Fruit fly (Drosophila melanogaster) whole organism, adult: ENCODE measurements around the gene Prosbeta7.

ENCODE experiments used
- CG11617 ChIP-seq: fragments of 200-800 bp; sonication (Bioruptor generic); optimal IDR thresholded peaks from 2 replicates; lab custom pipeline; 2017; ENCODE audit warnings: mild to moderate bottlenecking, missing biosample characterization, missing genetic modification reagents, missing genetic modification characterization
- CG12768 ChIP-seq: fragments of 200-800 bp; sonication (Bioruptor generic); optimal IDR thresholded peaks from 2 replicates; lab custom pipeline; 2017; ENCODE audit warnings: missing biosample characterization, missing genetic modification characterization, mild to moderate bottlenecking, moderate library complexity, missing genetic modification reagents
- CG14711 ChIP-seq: fragments of 200-800 bp; sonication (Bioruptor generic); optimal IDR thresholded peaks from 2 replicates; lab custom pipeline; 2018; ENCODE audit warnings: missing biosample characterization, mild to moderate bottlenecking, missing genetic modification characterization, moderate library complexity
- CG1620 ChIP-seq: fragments of 200-800 bp; sonication (Bioruptor generic); optimal IDR thresholded peaks from 2 replicates; lab custom pipeline; 2016; ENCODE audit warnings: missing biosample characterization, missing genetic modification characterization
- CG33017 ChIP-seq: fragments of 200-800 bp; sonication (Bioruptor generic); optimal IDR thresholded peaks from 2 replicates; lab custom pipeline; 2018; ENCODE audit warnings: missing biosample characterization, mild to moderate bottlenecking, missing genetic modification characterization, moderate library complexity
- CG5204 ChIP-seq: fragments of 200-800 bp; sonication (Bioruptor generic); optimal IDR thresholded peaks from 2 replicates; lab custom pipeline; 2016; ENCODE audit warnings: missing biosample characterization, missing genetic modification characterization
- CG7045 ChIP-seq: fragments of 200-800 bp; sonication (Bioruptor generic); optimal IDR thresholded peaks from 2 replicates; lab custom pipeline; 2017; ENCODE audit warnings: missing biosample characterization, mild to moderate bottlenecking, missing genetic modification characterization
- CG7101 ChIP-seq: fragments of 200-800 bp; sonication (Bioruptor generic); optimal IDR thresholded peaks from 2 replicates; lab custom pipeline; 2018; ENCODE audit warnings: missing biosample characterization, mild to moderate bottlenecking, missing genetic modification characterization, moderate library complexity
- Clk ChIP-seq: fragments of 200-800 bp; sonication (Bioruptor generic); optimal IDR thresholded peaks from 2 replicates; lab custom pipeline; 2017; ENCODE audit warnings: missing biosample characterization, missing genetic modification characterization
- Crg-1 ChIP-seq: fragments of 200-800 bp; sonication (Bioruptor generic); optimal IDR thresholded peaks from 2 replicates; lab custom pipeline; 2016; ENCODE audit warnings: missing biosample characterization, missing genetic modification characterization
- Hr96 ChIP-seq: fragments of 200-800 bp; sonication (Bioruptor generic); optimal IDR thresholded peaks from 2 replicates; lab custom pipeline; 2016; ENCODE audit warnings: missing biosample characterization, missing genetic modification characterization
- Mnt ChIP-seq: fragments of 200-800 bp; sonication (Bioruptor generic); optimal IDR thresholded peaks from 2 replicates; lab custom pipeline; 2016; ENCODE audit warnings: missing biosample characterization, mild to moderate bottlenecking, missing genetic modification characterization
- bab1 ChIP-seq: fragments of 200-800 bp; sonication (Bioruptor generic); optimal IDR thresholded peaks from 3 replicates; lab custom pipeline; 2019; ENCODE audit warnings: missing biosample characterization, mild to moderate bottlenecking, missing genetic modification characterization, moderate library complexity
- cic ChIP-seq: fragments of 200-800 bp; sonication (Bioruptor generic); optimal IDR thresholded peaks from 2 replicates; lab custom pipeline; 2017; ENCODE audit warnings: missing biosample characterization, mild to moderate bottlenecking, missing genetic modification characterization, moderate library complexity
- cnc ChIP-seq, 2 experiments: fragments of >200 bp; optimal IDR thresholded peaks; 2 replicates each; lab custom pipeline; 2017
- kay ChIP-seq: fragments of 200-800 bp; sonication (Bioruptor generic); peaks from one replicate; lab custom pipeline; 2016; ENCODE audit warnings: missing biosample characterization, missing genetic modification characterization, borderline replicate concordance
- ovo ChIP-seq: fragments of 200-800 bp; sonication (Bioruptor generic); optimal IDR thresholded peaks from 2 replicates; lab custom pipeline; 2016; ENCODE audit warnings: missing biosample characterization, missing genetic modification characterization
- pad ChIP-seq: fragments of 200-800 bp; sonication (Bioruptor generic); optimal IDR thresholded peaks from 3 replicates; lab custom pipeline; 2017; ENCODE audit warnings: missing biosample characterization, missing genetic modification characterization, mild to moderate bottlenecking, moderate library complexity, missing genetic modification reagents
- tj ChIP-seq: fragments of 200-800 bp; sonication (Bioruptor generic); optimal IDR thresholded peaks from 3 replicates; lab custom pipeline; 2017; ENCODE audit warnings: missing biosample characterization, mild to moderate bottlenecking, missing genetic modification characterization, moderate library complexity
- toe ChIP-seq: fragments of 200-800 bp; sonication (Bioruptor generic); optimal IDR thresholded peaks from 2 replicates; lab custom pipeline; 2016; ENCODE audit warnings: missing biosample characterization, missing genetic modification characterization

Prosbeta7 gene

DNA sequence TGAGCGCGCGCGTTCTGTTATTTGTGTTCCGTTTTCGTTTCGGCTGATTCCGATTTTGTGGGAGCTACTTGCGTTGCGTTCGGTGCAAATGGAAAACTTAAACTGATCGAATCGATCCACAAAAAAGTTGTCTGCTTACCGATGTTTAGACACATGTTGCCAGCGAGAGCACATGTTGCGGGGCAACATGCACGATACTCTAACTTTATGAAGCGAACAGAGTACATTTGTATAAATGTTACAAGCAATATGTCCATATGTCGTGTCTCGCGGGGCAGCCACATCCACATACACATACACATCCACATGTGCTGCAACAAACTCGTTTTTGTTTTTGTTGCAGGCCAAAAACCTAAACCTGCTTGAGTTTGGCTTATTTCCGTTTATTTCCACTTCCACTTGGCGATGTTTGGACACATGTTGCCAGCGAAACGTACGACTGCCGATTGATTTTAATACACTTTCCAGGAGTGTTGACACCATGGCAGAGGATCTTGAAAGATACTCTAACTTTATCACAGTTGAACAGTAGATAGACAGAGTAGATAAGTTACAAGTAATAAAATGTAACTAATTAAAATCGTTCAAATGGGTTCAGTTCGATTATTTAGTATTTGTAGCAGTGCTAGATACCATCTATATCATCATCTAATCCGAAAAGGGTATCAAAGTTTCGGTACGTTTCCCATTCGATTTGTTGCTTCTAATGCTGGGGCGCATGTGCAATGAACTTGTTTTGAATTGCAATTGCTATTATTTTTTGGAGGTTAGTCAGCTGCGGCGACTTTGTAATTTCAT is 34.2 kb downstream of the Prosbeta7 start:
- peak; percentile 21 for TF ChIP-seq bab1 (GFP tag; lab: Kevin White, UChicago)
- peak; percentile 15 for TF ChIP-seq tj
- TF ChIP-seq Mnt (GFP tag; lab: Kevin White, UChicago): peak; percentile 15
- TF ChIP-seq CG12768: no peak

DNA sequence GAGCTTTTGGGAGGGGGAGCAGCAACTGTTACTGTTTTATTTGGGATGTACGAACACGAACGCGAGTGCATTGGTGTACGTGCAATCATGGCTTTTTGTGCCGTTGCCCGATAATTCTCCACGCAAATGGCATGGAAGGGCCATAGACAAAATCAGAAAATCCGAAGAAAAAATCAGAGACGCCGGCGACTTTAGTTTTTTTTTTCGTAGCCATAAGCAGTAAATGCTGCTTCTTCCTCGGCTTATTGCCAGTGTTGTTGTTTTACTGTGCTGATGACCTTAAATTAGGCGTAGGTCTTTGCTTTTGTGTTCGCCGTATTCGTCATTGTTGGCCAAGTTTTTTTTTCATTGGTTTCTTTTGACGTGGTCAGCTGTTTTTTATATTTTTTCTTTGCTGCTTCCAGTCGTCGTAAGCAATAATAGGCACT is 36.0 kb downstream of the Prosbeta7 start:
- TF ChIP-seq tj (peak; percentile 90), cnc (optimal IDR thresholded peaks at IDR 0.05; lab: Kevin White, UChicago) (no peak), CG14711 (no peak), pad (GFP tag; lab: Kevin White, UChicago) (peak; percentile 98), ovo (GFP tag; lab: Kevin White, UChicago) (no peak), CG5204 (GFP tag; lab: Kevin White, UChicago) (no peak), CG33017 (tag; lab: Kevin White, UChicago) (no peak), Clk (GFP tag; lab: Kevin White, UChicago) (no peak), kay (GFP tag; lab: Kevin White, UChicago) (no peak), Mnt (GFP tag; lab: Kevin White, UChicago) (no peak), cic (GFP tag; lab: Kevin White, UChicago) (no peak), CG12768 (no peak), CG7101 (no peak), Hr96 (no peak), CG11617 (no peak), bab1 (GFP tag; lab: Kevin White, UChicago) (peak; percentile 5)

DNA sequence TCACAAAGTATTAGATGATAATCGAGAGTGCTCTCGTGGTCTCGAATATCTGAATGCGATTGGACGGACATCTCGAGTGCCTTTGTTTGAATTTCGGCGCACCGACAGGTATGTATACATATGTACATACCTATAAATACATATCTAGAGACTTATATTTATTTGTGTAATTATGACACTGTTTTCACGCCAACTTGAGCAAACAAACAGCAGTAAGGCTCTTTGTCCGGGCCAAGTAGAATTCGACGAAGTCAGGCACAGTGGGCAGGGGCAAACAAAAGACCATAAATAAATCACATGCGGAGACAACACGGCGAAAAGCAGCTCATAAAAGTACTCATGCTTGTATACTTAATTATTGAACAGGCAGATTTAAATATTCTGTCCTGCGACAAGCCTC is 37.5 kb downstream of the Prosbeta7 start:
- no peak for TF ChIP-seq bab1 (GFP tag; lab: Kevin White, UChicago)
- TF ChIP-seq kay (GFP tag; lab: Kevin White, UChicago): no peak
- no peak for TF ChIP-seq Hr96
- TF ChIP-seq CG14711: no peak
- no peak for TF ChIP-seq CG33017 (tag; lab: Kevin White, UChicago)
- no peak for TF ChIP-seq cnc (optimal IDR thresholded peaks at IDR 0.05; lab: Kevin White, UChicago)
- TF ChIP-seq pad (GFP tag; lab: Kevin White, UChicago): no peak
- TF ChIP-seq CG7045 (GFP tag; lab: Kevin White, UChicago): no peak
- TF ChIP-seq toe (GFP tag; lab: Kevin White, UChicago): no peak
- no peak for TF ChIP-seq CG12768
- no peak for TF ChIP-seq CG7101
- TF ChIP-seq CG5204 (GFP tag; lab: Kevin White, UChicago): no peak
- TF ChIP-seq cic (GFP tag; lab: Kevin White, UChicago): no peak
- TF ChIP-seq Crg-1 (GFP tag; lab: Kevin White, UChicago): no peak
- no peak for TF ChIP-seq Clk (GFP tag; lab: Kevin White, UChicago)

DNA sequence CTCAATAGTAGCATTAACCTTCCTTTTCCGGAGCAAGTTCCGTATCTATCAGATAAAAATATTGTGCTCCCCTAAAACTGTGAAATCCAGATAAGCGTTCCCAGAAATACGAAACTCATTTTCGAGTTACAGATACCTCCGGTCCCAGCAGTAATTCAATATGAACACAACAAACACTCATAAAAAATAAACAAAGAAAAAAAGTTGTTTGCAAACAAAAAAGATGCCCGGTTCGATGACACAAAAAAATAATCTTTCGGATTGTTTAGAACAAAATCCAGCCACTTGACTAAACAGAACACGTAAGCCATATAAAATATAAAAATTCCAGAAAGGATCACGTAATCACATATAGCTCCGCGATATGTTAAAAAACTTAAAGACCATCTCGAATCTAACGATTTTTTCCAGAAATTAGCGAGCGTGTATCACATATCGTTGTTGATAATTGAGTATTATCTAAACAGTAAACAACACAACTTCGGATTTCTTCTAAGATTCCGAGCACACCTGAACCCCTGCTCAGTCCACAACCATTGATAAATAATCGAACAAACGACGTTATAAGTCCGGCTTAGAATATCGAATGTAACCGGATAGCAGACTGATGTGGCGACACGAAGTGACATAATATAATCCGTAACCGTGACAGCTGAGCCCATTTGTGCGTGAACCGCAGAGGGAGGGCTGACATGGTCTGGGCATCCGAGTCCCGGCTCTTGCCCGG is 38.9 kb downstream of the Prosbeta7 start:
- peak; percentile 24 for TF ChIP-seq ovo (GFP tag; lab: Kevin White, UChicago)
- TF ChIP-seq CG1620: no peak
- TF ChIP-seq cnc (optimal IDR thresholded peaks at IDR 0.05; lab: Kevin White, UChicago): no peak

DNA sequence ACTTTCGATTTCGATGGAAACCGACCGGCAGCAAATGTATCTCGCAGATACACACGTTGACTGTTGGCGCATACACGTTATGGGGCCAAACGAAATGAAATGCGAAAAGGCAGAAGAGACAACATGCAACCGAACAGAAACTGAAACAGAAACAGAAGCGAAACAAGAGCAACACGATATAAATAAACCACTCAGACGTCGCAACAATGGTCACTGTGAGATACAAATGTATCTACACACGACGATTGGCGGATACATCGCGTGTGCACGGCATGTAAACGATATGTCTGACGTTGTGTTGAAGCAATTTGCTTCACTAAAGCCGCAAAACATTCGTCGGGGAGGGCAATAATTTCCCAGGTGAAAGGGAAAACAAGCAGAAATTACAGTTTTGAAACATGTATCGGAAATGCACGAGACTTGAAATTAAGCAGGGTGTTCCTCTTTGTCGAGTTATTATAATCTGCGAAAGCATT is 40.5 kb downstream of the Prosbeta7 start:
- TF ChIP-seq CG11617 (no peak), CG7045 (GFP tag; lab: Kevin White, UChicago) (no peak), cnc (optimal IDR thresholded peaks at IDR 0.05; lab: Kevin White, UChicago) (no peak), CG33017 (tag; lab: Kevin White, UChicago) (no peak), ovo (GFP tag; lab: Kevin White, UChicago) (no peak)

DNA sequence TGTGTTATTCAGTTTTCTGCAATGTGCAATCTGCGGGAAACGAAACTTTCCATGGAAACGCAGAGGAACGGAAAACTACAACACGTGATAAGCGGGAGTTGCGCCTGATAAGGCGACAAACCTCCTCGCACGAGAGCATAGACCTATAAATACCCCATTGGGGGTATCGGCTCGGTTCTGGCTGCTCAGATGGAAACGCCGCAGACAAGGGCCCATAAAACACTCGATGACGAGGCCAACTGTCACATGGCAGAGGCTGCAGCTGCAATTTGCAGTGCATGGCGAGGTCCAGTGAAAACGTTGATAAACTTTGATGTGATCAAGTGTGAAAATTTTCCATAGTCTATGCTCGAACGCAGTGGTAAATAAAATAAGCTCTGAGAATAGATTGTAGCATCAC is 41.4 kb downstream of the Prosbeta7 start:
- TF ChIP-seq ovo (GFP tag; lab: Kevin White, UChicago): no peak

DNA sequence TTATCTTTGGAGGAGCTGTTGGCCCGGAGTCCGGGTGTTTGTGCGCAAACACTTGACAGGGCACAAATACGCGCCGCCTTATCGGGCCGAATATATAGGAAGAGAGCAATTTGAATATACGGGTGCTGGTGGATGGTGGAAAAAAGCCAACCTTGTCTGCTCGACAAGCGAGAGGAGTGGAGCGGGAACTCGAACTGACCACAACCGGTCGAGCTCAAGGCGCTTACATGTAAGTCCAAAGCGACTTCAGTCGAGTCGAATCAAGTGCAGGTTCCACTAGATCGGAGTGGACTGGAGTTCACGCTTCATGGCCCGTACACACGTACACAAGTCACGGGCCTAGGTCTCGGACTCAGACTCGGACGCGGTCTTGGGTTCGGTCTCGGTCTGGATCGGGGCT is 42.3 kb downstream of the Prosbeta7 start:
- TF ChIP-seq CG5204 (GFP tag; lab: Kevin White, UChicago) (no peak), toe (GFP tag; lab: Kevin White, UChicago) (no peak), CG33017 (tag; lab: Kevin White, UChicago) (no peak), cic (GFP tag; lab: Kevin White, UChicago) (no peak), Clk (GFP tag; lab: Kevin White, UChicago) (no peak), CG7101 (no peak), ovo (GFP tag; lab: Kevin White, UChicago) (no peak), CG11617 (no peak), CG7045 (GFP tag; lab: Kevin White, UChicago) (no peak)
